Worm (Caenorhabditis elegans) whole organism, L4/young adult: ENCODE data around the gene BE10.5.

Experiments used
- W03F9.2 ChIP-seq: fragments of 150-350 bp; optimal IDR thresholded peaks from 2 replicates; lab custom pipeline; 2014; ENCODE audit warnings: missing biosample characterization, missing genetic modification characterization
- dao-5 ChIP-seq: sonication (generic microtip); optimal IDR thresholded peaks from 2 replicates; lab custom pipeline; 2016; ENCODE audit warnings: missing genotype, missing genetic modification characterization, moderate library complexity, missing compliant biosample characterization
- him-1 ChIP-seq: sonication (generic microtip); optimal IDR thresholded peaks from 2 replicates; lab custom pipeline; 2016; ENCODE audit warnings: missing genotype, missing genetic modification reagents, missing genetic modification characterization, missing compliant biosample characterization

Gene BE10.5

ce11 chrIII:12784854-12785253 lies 21.8 kb downstream of the BE10.5 start, which contains the start of gene lgc-37:
lgc-37 (plus strand) TSS chrIII:12785154.
- TF ChIP-seq W03F9.2 (tag; lab: Kevin White, UChicago) (no peak), dao-5 (tag; lab: Kevin White, UChicago) (no peak), him-1 (tag; lab: Kevin White, UChicago) (no peak)

- TF ChIP-seq W03F9.2 (tag; lab: Kevin White, UChicago) (no peak), him-1 (tag; lab: Kevin White, UChicago) (no peak), dao-5 (tag; lab: Kevin White, UChicago) (no peak)
Measured at ce11 chrIII:12783878-12784277, 22.7 kb downstream of the BE10.5 start.

DNA sequence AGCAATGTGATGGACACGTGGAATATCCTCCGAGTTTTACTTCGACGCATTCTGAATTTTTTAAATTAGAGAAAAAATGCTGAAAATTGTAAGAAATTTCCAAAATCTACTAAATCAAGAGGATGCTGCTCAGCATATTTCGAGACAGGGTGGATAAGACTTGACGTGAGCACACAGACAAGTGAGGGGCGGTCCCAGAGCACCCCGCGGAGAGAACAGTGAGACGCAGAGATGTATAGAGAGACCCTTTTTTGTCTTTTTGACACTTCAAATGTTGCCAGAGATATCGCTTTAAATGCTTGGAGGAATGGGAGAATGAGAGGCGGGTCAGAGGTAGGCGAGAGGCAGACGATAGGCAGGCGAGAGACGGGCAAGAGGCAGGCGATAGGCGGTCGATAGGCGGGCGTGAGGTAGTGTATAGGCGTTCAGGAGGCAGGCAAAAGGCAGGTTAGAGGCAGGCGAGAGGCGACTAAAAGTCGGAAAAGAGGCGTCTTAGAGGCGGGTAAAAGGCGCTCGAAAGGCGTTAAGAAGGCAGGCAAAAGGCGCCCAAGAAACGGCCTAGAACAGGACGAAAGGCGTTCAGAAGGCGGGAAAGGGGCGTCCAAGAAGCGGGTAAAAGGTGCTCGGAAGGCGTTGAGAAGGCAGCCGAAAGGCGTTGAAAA lies 26.8 kb downstream of the BE10.5 start, which contains the start of gene gab-1:
Gene gab-1, minus strand, starts transcription at position 51 of the 662 bp plus-strand sequence.
- no peak for TF ChIP-seq W03F9.2 (tag; lab: Kevin White, UChicago)
- TF ChIP-seq dao-5 (tag; lab: Kevin White, UChicago) = no peak
- TF ChIP-seq him-1 (tag; lab: Kevin White, UChicago) = no peak

- TF ChIP-seq dao-5 (tag; lab: Kevin White, UChicago) (no peak), him-1 (tag; lab: Kevin White, UChicago) (no peak), W03F9.2 (tag; lab: Kevin White, UChicago) (no peak)
Measured at ce11 chrIII:12773753-12774152, 32.9 kb downstream of the BE10.5 start.

DNA sequence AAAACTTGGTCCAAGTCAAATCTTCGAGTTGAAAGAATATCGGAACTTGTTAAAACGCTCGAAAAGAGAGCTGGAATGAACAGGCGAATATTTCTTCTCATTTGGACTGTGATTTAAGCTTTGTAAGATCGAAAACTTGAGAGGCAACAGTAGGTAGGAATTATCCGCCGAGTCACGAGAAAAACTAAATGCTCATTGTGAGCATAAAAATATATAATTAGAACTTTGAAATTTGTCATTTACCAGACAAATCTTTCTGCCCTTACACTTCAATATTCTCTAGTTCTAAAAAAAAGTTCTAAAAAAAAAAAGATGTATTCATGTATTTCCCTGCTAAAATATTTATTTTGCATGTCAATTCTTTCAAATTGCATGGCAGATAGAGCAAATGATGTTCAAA lies 42.4 kb downstream of the BE10.5 start, which contains the start of the genes irld-19 and irld-61:
Gene irld-19, minus strand, starts transcription at position 101 of the 400 bp plus-strand sequence.
Gene irld-61, plus strand, starts transcription at position 313 of the 400 bp plus-strand sequence.
- TF ChIP-seq him-1 (tag; lab: Kevin White, UChicago) = no peak
- no peak for TF ChIP-seq dao-5 (tag; lab: Kevin White, UChicago)
- TF ChIP-seq W03F9.2 (tag; lab: Kevin White, UChicago) = no peak

ce11 chrIII:12757367-12757766 lies 49.2 kb downstream of the BE10.5 start, which contains the start of gene srw-9:
srw-9 (plus strand) TSS chrIII:12757667.
- TF ChIP-seq dao-5 (tag; lab: Kevin White, UChicago) = no peak
- no peak for TF ChIP-seq him-1 (tag; lab: Kevin White, UChicago)
- no peak for TF ChIP-seq W03F9.2 (tag; lab: Kevin White, UChicago)
